Fruit fly (Drosophila melanogaster) whole organism, embryonic: ENCODE data around the gene bwa.
A peak's percentile ranks its signal among the peaks of the same experiment; 100 is the strongest.

Source experiments
- B-H2 ChIP-seq: fragments of 200-800 bp; sonication (Bioruptor generic); optimal IDR thresholded peaks from 2 replicates; lab custom pipeline; 2018; ENCODE audit warnings: missing biosample characterization, mild to moderate bottlenecking, missing genetic modification characterization
- CG10267 ChIP-seq: fragments of 200-800 bp; sonication (Bioruptor generic); optimal IDR thresholded peaks from 2 replicates; lab custom pipeline; 2018; ENCODE audit warnings: missing biosample characterization, mild to moderate bottlenecking, missing genetic modification characterization, moderate library complexity
- CG10959 ChIP-seq: fragments of 200-800 bp; sonication (Bioruptor generic); IDR thresholded peaks from 2 replicates; pipeline ENCODE4 v1.3.6; 2022; ENCODE audit warnings: missing biosample characterization, missing genetic modification characterization
- CG12071 ChIP-seq: fragments of 200-800 bp; sonication (Bioruptor generic); optimal IDR thresholded peaks from 3 replicates; lab custom pipeline; 2018; ENCODE audit warnings: missing biosample characterization, mild to moderate bottlenecking, missing genetic modification characterization
- CG12942 ChIP-seq: fragments of 200-800 bp; sonication (Bioruptor generic); optimal IDR thresholded peaks from 3 replicates; lab custom pipeline; 2016; ENCODE audit warnings: missing biosample characterization, missing genetic modification characterization
- CG13287 ChIP-seq: fragments of 200-800 bp; sonication (Bioruptor generic); IDR thresholded peaks from 2 replicates; pipeline ENCODE4 v1.3.6; 2022; ENCODE audit warnings: missing biosample characterization, missing genetic modification characterization; ENCODE audit not compliant: partially characterized antibody
- CG14441 ChIP-seq: fragments of 200-800 bp; sonication (Bioruptor generic); IDR thresholded peaks from 2 replicates; pipeline ENCODE4 v1.3.6; 2022; ENCODE audit warnings: missing biosample characterization, missing genetic modification characterization
- CG17802 ChIP-seq: fragments of 200-800 bp; sonication (Bioruptor generic); optimal IDR thresholded peaks from 2 replicates; lab custom pipeline; 2018; ENCODE audit warnings: missing biosample characterization, mild to moderate bottlenecking, missing genetic modification characterization, moderate library complexity
- CG18011 ChIP-seq: fragments of 200-800 bp; sonication (Bioruptor generic); optimal IDR thresholded peaks from 2 replicates; lab custom pipeline; 2017; ENCODE audit warnings: missing biosample characterization, missing genetic modification characterization, mild to moderate bottlenecking, moderate library complexity, missing genotype
- CG2712 ChIP-seq: fragments of 200-800 bp; optimal IDR thresholded peaks from 3 replicates; lab custom pipeline; 2019; ENCODE audit warnings: missing biosample characterization, mild to moderate bottlenecking, missing genetic modification characterization, moderate library complexity
- CG3065 ChIP-seq: fragments of 200-800 bp; sonication (Bioruptor generic); optimal IDR thresholded peaks from 2 replicates; lab custom pipeline; 2016; ENCODE audit warnings: missing biosample characterization, missing genetic modification characterization
- CG31441 ChIP-seq: fragments of 200-800 bp; sonication (Bioruptor generic); IDR thresholded peaks from 2 replicates; pipeline ENCODE4 v1.3.6; 2022; ENCODE audit warnings: missing biosample characterization, missing genetic modification characterization
- CG42726 ChIP-seq: fragments of 200-800 bp; sonication (Bioruptor generic); IDR thresholded peaks from 2 replicates; pipeline ENCODE4 v1.3.6; 2022; ENCODE audit warnings: missing biosample characterization, missing genetic modification characterization; ENCODE audit not compliant: partially characterized antibody
- CG5180 ChIP-seq: fragments of 200-800 bp; sonication (Bioruptor generic); optimal IDR thresholded peaks from 3 replicates; lab custom pipeline; 2017; ENCODE audit warnings: missing biosample characterization, missing genetic modification characterization, mild to moderate bottlenecking, moderate library complexity, missing genetic modification reagents
- CG5245 ChIP-seq: fragments of 200-800 bp; sonication (Bioruptor generic); optimal IDR thresholded peaks from 3 replicates; lab custom pipeline; 2016; ENCODE audit warnings: missing biosample characterization, missing genetic modification characterization
- CG6791 ChIP-seq: fragments of 200-800 bp; sonication (Bioruptor generic); IDR thresholded peaks from 3 replicates; pipeline ENCODE4 v1.3.6; 2022; ENCODE audit warnings: missing biosample characterization, missing genetic modification characterization; ENCODE audit not compliant: partially characterized antibody
- CG6854 ChIP-seq: fragments of 200-800 bp; sonication (Bioruptor generic); optimal IDR thresholded peaks from 3 replicates; lab custom pipeline; 2017; ENCODE audit warnings: missing biosample characterization, mild to moderate bottlenecking, missing genetic modification characterization
- CG7839 ChIP-seq: fragments of 200-800 bp; sonication (Bioruptor generic); optimal IDR thresholded peaks from 3 replicates; lab custom pipeline; 2018; ENCODE audit warnings: missing biosample characterization, mild to moderate bottlenecking, missing genetic modification characterization, moderate library complexity
- CG9437 ChIP-seq: fragments of 200-800 bp; sonication (Bioruptor generic); optimal IDR thresholded peaks from 2 replicates; lab custom pipeline; 2018; ENCODE audit warnings: missing biosample characterization, mild to moderate bottlenecking, missing genetic modification characterization
- Dip2 ChIP-seq: fragments of 200-800 bp; sonication (Bioruptor generic); IDR thresholded peaks from 2 replicates; pipeline ENCODE4 v1.3.6; 2022; ENCODE audit warnings: missing biosample characterization, missing genetic modification characterization
- Ets97D ChIP-seq: fragments of 200-800 bp; sonication (Bioruptor generic); optimal IDR thresholded peaks from 3 replicates; lab custom pipeline; 2016; ENCODE audit warnings: missing biosample characterization, missing genetic modification characterization
- HLH54F ChIP-seq: fragments of 200-800 bp; sonication (Bioruptor generic); optimal IDR thresholded peaks from 3 replicates; lab custom pipeline; 2016; ENCODE audit warnings: missing biosample characterization, missing genetic modification characterization
- Hey ChIP-seq: fragments of 200-800 bp; sonication (Bioruptor generic); optimal IDR thresholded peaks from 3 replicates; lab custom pipeline; 2018; ENCODE audit warnings: missing biosample characterization, mild to moderate bottlenecking, missing genetic modification characterization
- HmgZ ChIP-seq: fragments of 200-800 bp; sonication (Bioruptor generic); optimal IDR thresholded peaks from 2 replicates; lab custom pipeline; 2018; ENCODE audit warnings: missing biosample characterization, mild to moderate bottlenecking, missing genetic modification characterization
- MESR4 ChIP-seq: fragments of 200-800 bp; sonication (Bioruptor generic); optimal IDR thresholded peaks from 2 replicates; lab custom pipeline; 2018; ENCODE audit warnings: missing biosample characterization, mild to moderate bottlenecking, missing genetic modification characterization, moderate library complexity
- Med ChIP-seq: fragments of 200-800 bp; sonication (Bioruptor generic); peaks from one replicate; lab custom pipeline; 2016; ENCODE audit warnings: missing biosample characterization, missing genetic modification characterization, mild to moderate bottlenecking, inconsistent platforms, moderate library complexity
- PHDP ChIP-seq: fragments of 200-800 bp; sonication (Bioruptor generic); optimal IDR thresholded peaks from 3 replicates; lab custom pipeline; 2018; ENCODE audit warnings: missing biosample characterization, mild to moderate bottlenecking, missing genetic modification characterization, moderate library complexity
- ac ChIP-seq: fragments of 200-800 bp; sonication (Bioruptor generic); optimal IDR thresholded peaks from 3 replicates; lab custom pipeline; 2017; ENCODE audit warnings: missing biosample characterization, mild to moderate bottlenecking, missing genetic modification characterization
- bcd ChIP-seq: fragments of 200-800 bp; sonication (Bioruptor generic); optimal IDR thresholded peaks from 2 replicates; lab custom pipeline; 2017; ENCODE audit warnings: missing biosample characterization, mild to moderate bottlenecking, missing genetic modification characterization
- cad ChIP-seq: fragments of >200 bp; optimal IDR thresholded peaks from 2 replicates; lab custom pipeline; 2017; ENCODE audit warnings: missing biosample characterization, missing genetic modification characterization
- chm ChIP-seq: fragments of 200-800 bp; sonication (Bioruptor generic); IDR thresholded peaks from 2 replicates; pipeline ENCODE4 v1.3.6; 2022; ENCODE audit warnings: missing biosample characterization, missing genetic modification characterization
- cwo ChIP-seq: fragments of 200-800 bp; sonication (Bioruptor generic); optimal IDR thresholded peaks from 3 replicates; lab custom pipeline; 2017; ENCODE audit warnings: missing biosample characterization, missing genetic modification characterization, mild to moderate bottlenecking, moderate library complexity, missing genetic modification reagents
- dmrt99B ChIP-seq: fragments of 200-800 bp; sonication (Bioruptor generic); optimal IDR thresholded peaks from 2 replicates; lab custom pipeline; 2018; ENCODE audit warnings: missing biosample characterization, mild to moderate bottlenecking, missing genetic modification characterization, moderate library complexity
- en ChIP-seq: fragments of 200-800 bp; sonication (Bioruptor generic); optimal IDR thresholded peaks from 2 replicates; lab custom pipeline; 2016; ENCODE audit warnings: missing biosample characterization, missing genetic modification characterization
- fd3F ChIP-seq: fragments of 200-800 bp; sonication (Bioruptor generic); optimal IDR thresholded peaks from 2 replicates; lab custom pipeline; 2018; ENCODE audit warnings: missing biosample characterization, mild to moderate bottlenecking, missing genetic modification characterization, moderate library complexity
- gce ChIP-seq: fragments of 200-800 bp; sonication (Bioruptor generic); IDR thresholded peaks from 3 replicates; pipeline ENCODE4 v1.3.6; 2022; ENCODE audit warnings: missing biosample characterization, missing genetic modification characterization
- jigr1 ChIP-seq: fragments of 200-800 bp; sonication (Bioruptor generic); IDR thresholded peaks from 3 replicates; pipeline ENCODE4 v1.3.6; 2022; ENCODE audit warnings: missing biosample characterization, missing genetic modification characterization
- kay ChIP-seq: fragments of 200-800 bp; sonication (Bioruptor generic); optimal IDR thresholded peaks from 2 replicates; lab custom pipeline; 2016; ENCODE audit warnings: missing biosample characterization, missing genetic modification characterization
- mld ChIP-seq: fragments of 200-800 bp; sonication (Bioruptor generic); IDR thresholded peaks from 3 replicates; pipeline ENCODE4 v1.3.6; 2022; ENCODE audit warnings: missing biosample characterization, missing genetic modification characterization; ENCODE audit not compliant: partially characterized antibody
- nau ChIP-seq: fragments of 200-800 bp; sonication (Bioruptor generic); optimal IDR thresholded peaks from 3 replicates; lab custom pipeline; 2017; ENCODE audit warnings: missing biosample characterization, mild to moderate bottlenecking, missing genetic modification characterization, missing genetic modification reagents
- nerfin-1 ChIP-seq: fragments of 200-800 bp; sonication (Bioruptor generic); optimal IDR thresholded peaks from 3 replicates; lab custom pipeline; 2019; ENCODE audit warnings: missing biosample characterization, mild to moderate bottlenecking, missing genetic modification characterization, moderate library complexity
- pfk ChIP-seq: fragments of 200-800 bp; sonication (Bioruptor generic); optimal IDR thresholded peaks from 2 replicates; lab custom pipeline; 2018; ENCODE audit warnings: missing biosample characterization, mild to moderate bottlenecking, missing genetic modification characterization, moderate library complexity
- pros ChIP-seq: fragments of 200-800 bp; sonication (Bioruptor generic); optimal IDR thresholded peaks from 3 replicates; lab custom pipeline; 2019; ENCODE audit warnings: missing biosample characterization, mild to moderate bottlenecking, missing genetic modification characterization, moderate library complexity
- pzg ChIP-seq: fragments of 200-800 bp; sonication (Bioruptor generic); optimal IDR thresholded peaks from 3 replicates; lab custom pipeline; 2018; ENCODE audit warnings: missing biosample characterization, mild to moderate bottlenecking, missing genetic modification characterization, moderate library complexity
- run ChIP-seq: fragments of 200-800 bp; sonication (Bioruptor generic); optimal IDR thresholded peaks from 3 replicates; lab custom pipeline; 2018; ENCODE audit warnings: missing biosample characterization, mild to moderate bottlenecking, missing genetic modification characterization
- slbo ChIP-seq: fragments of 200-800 bp; sonication (Bioruptor generic); IDR thresholded peaks from 2 replicates; pipeline ENCODE4 v1.3.6; 2022; ENCODE audit warnings: missing biosample characterization, missing genetic modification characterization
- slp2 ChIP-seq: fragments of 200-800 bp; sonication (Bioruptor generic); optimal IDR thresholded peaks from 2 replicates; lab custom pipeline; 2016; ENCODE audit warnings: missing biosample characterization, missing genetic modification characterization
- stwl ChIP-seq: fragments of 200-800 bp; sonication (Bioruptor generic); optimal IDR thresholded peaks from 3 replicates; lab custom pipeline; 2018; ENCODE audit warnings: missing biosample characterization, mild to moderate bottlenecking, missing genetic modification characterization, moderate library complexity
- tin ChIP-seq: fragments of 200-800 bp; sonication (Bioruptor generic); optimal IDR thresholded peaks from 3 replicates; lab custom pipeline; 2016; ENCODE audit warnings: missing biosample characterization, missing genetic modification characterization

The bwa gene

dm6 chr2L:20061018-20061657, 5.1 kb upstream of the bwa start, which contains the start of the genes barr and lok (continued):
- peak; percentile 24 for TF ChIP-seq stwl (tag; lab: Kevin White, UChicago)
- TF ChIP-seq nerfin-1 (tag; lab: Kevin White, UChicago) = peak; percentile 44
- TF ChIP-seq CG5180 (GFP tag; lab: Kevin White, UChicago) = no peak
- peak; percentile 46; the same call in 1 of the 2 replicates for TF ChIP-seq slbo (GFP tag; lab: Robert Waterston, UW)
- TF ChIP-seq CG12942 (GFP tag; lab: Kevin White, UChicago) = peak; percentile 25
- peak; percentile 14 for TF ChIP-seq slp2
- TF ChIP-seq CG6854 = no peak
- TF ChIP-seq bcd (GFP tag; lab: Kevin White, UChicago) = peak; percentile 64
- no peak for TF ChIP-seq B-H2 (GFP tag; lab: Kevin White, UChicago)
- no peak for TF ChIP-seq chm (GFP tag; lab: Robert Waterston, UW)
- peak; percentile 15 for TF ChIP-seq CG18011 (GFP tag; lab: Kevin White, UChicago)
- TF ChIP-seq CG5245 (GFP tag; lab: Kevin White, UChicago) = peak; percentile 6
- no peak for TF ChIP-seq CG12071 (GFP tag; lab: Kevin White, UChicago)
- no peak for TF ChIP-seq ac
- TF ChIP-seq cad = no peak
- no peak for TF ChIP-seq pros (GFP tag; lab: Kevin White, UChicago)
- TF ChIP-seq cwo = no peak
- TF ChIP-seq CG2712 = peak; percentile 60
- TF ChIP-seq CG6791 (GFP tag; lab: Robert Waterston, UW) = no peak
- TF ChIP-seq Med (GFP tag; lab: Kevin White, UChicago) = peak; percentile 82
- no peak for TF ChIP-seq jigr1 (GFP tag; lab: Robert Waterston, UW)
- no peak for TF ChIP-seq CG3065 (GFP tag; lab: Kevin White, UChicago)
- TF ChIP-seq CG13287 (GFP tag; lab: Robert Waterston, UW) = no peak
- TF ChIP-seq CG10959 = no peak
- no peak for TF ChIP-seq HmgZ
- TF ChIP-seq CG7839 (tag; lab: Kevin White, UChicago) = peak; percentile 63
- TF ChIP-seq CG17802 (tag; lab: Kevin White, UChicago) = peak; percentile 3
- peak; percentile 62; the same call in 1 of the 2 replicates for TF ChIP-seq CG31441 (GFP tag; lab: Robert Waterston, UW)
- TF ChIP-seq PHDP = peak; percentile 5
- no peak for TF ChIP-seq mld (GFP tag; lab: Robert Waterston, UW)
- peak; percentile 9 for TF ChIP-seq en
- TF ChIP-seq dmrt99B (tag; lab: Kevin White, UChicago) = no peak
- no peak for TF ChIP-seq CG42726
- TF ChIP-seq gce (GFP tag; lab: Robert Waterston, UW) = no peak
- TF ChIP-seq HLH54F = peak; percentile 63
- TF ChIP-seq CG9437 (GFP tag; lab: Kevin White, UChicago) = peak; percentile 61
- peak; percentile 19 for TF ChIP-seq pzg (GFP tag; lab: Kevin White, UChicago)
- TF ChIP-seq run (tag; lab: Kevin White, UChicago) = no peak
- no peak for TF ChIP-seq Hey (tag; lab: Kevin White, UChicago)
- no peak for TF ChIP-seq pfk
- peak; percentile 53 for TF ChIP-seq tin
- no peak for TF ChIP-seq nau (GFP tag; lab: Kevin White, UChicago)
- TF ChIP-seq Ets97D = peak; percentile 51
- peak; percentile 39 for TF ChIP-seq kay (GFP tag; lab: Kevin White, UChicago)
- peak; percentile 54 for TF ChIP-seq CG14441 (GFP tag; lab: Robert Waterston, UW)
- TF ChIP-seq Dip2 = no peak
- TF ChIP-seq MESR4 (GFP tag; lab: Kevin White, UChicago) = peak; percentile 68
- TF ChIP-seq CG10267 = peak; percentile 96
- TF ChIP-seq fd3F = no peak
